Fruit fly (Drosophila melanogaster) whole organism: ENCODE results near the gene CG3815.

Experiments used
- CG8478 ChIP-seq: fragments of >200 bp; optimal IDR thresholded peaks from 2 replicates; lab custom pipeline; 2018; ENCODE audit warnings: inconsistent platforms
- Dll ChIP-seq: fragments of >200 bp; optimal IDR thresholded peaks from 2 replicates; lab custom pipeline; 2017
- EcR ChIP-seq, 2 experiments: fragments of >200 bp; optimal IDR thresholded peaks; 2 replicates each; lab custom pipeline; 2017; ENCODE audit warnings: missing biosample characterization in 2 of 2, missing genetic modification characterization in 2 of 2, missing genetic modification reagents in 2 of 2
- pan ChIP-seq: fragments of >200 bp; optimal IDR thresholded peaks from 2 replicates; lab custom pipeline; 2017
- psq ChIP-seq: fragments of >200 bp; optimal IDR thresholded peaks from 2 replicates; lab custom pipeline; 2017

dm6 chrX:6311516-6311915 lies 16.3 kb downstream of the CG3815 start:
- TF ChIP-seq pan (no peak), psq (no peak), CG8478 (no peak), Dll (no peak), EcR (GFP tag; optimal IDR thresholded peaks at IDR 0.05; lab: Kevin White, UChicago) (no peak)
